Fruit fly (Drosophila melanogaster) whole organism, prepupa: ENCODE results near the gene Spn85F.

ENCODE experiments used
- Blimp-1 ChIP-seq: fragments of 200-800 bp; sonication (Bioruptor generic); optimal IDR thresholded peaks from 3 replicates; lab custom pipeline; 2017; ENCODE audit warnings: missing biosample characterization, missing genetic modification characterization, mild to moderate bottlenecking, moderate library complexity, missing genetic modification reagents
- CG10631 ChIP-seq: fragments of 200-800 bp; sonication (Bioruptor generic); optimal IDR thresholded peaks from 2 replicates; lab custom pipeline; 2016; ENCODE audit warnings: missing biosample characterization, missing genetic modification characterization
- CG11294 ChIP-seq: fragments of 200-800 bp; sonication (Bioruptor generic); IDR thresholded peaks from 2 replicates; pipeline ENCODE4 v1.3.6; 2022; ENCODE audit warnings: missing biosample characterization, missing genetic modification characterization
- CG11762 ChIP-seq: fragments of 200-800 bp; sonication (Bioruptor generic); optimal IDR thresholded peaks from 3 replicates; lab custom pipeline; 2016; ENCODE audit warnings: missing biosample characterization, missing genetic modification characterization; ENCODE audit not compliant: insufficient read depth
- CG11902 ChIP-seq: fragments of 200-800 bp; sonication (Bioruptor generic); optimal IDR thresholded peaks from 3 replicates; lab custom pipeline; 2016; ENCODE audit warnings: missing biosample characterization, missing genetic modification characterization
- CG15336 ChIP-seq: fragments of 200-800 bp; sonication (Bioruptor generic); IDR thresholded peaks from 2 replicates; pipeline ENCODE4 v1.3.6; 2022; ENCODE audit warnings: missing biosample characterization, missing genetic modification characterization
- CG1621 ChIP-seq: fragments of 200-800 bp; sonication (Bioruptor generic); optimal IDR thresholded peaks from 3 replicates; lab custom pipeline; 2018; ENCODE audit warnings: missing biosample characterization, mild to moderate bottlenecking, missing genetic modification characterization
- CG16779 ChIP-seq: fragments of 200-800 bp; sonication (Bioruptor generic); optimal IDR thresholded peaks from 3 replicates; lab custom pipeline; 2017; ENCODE audit warnings: missing biosample characterization, mild to moderate bottlenecking, missing genetic modification characterization
- CG3032 ChIP-seq: fragments of 200-800 bp; optimal IDR thresholded peaks from 2 replicates; lab custom pipeline; 2019; ENCODE audit warnings: missing biosample characterization, mild to moderate bottlenecking, missing genetic modification characterization, moderate library complexity
- CG31627 ChIP-seq: fragments of 200-800 bp; sonication (Bioruptor generic); optimal IDR thresholded peaks from 3 replicates; lab custom pipeline; 2016; ENCODE audit warnings: missing biosample characterization, missing genetic modification characterization
- CG32006 ChIP-seq: fragments of 200-800 bp; sonication (Bioruptor generic); optimal IDR thresholded peaks from 3 replicates; lab custom pipeline; 2017; ENCODE audit warnings: missing biosample characterization, mild to moderate bottlenecking, missing genetic modification characterization
- CG34406 ChIP-seq: fragments of 200-800 bp; sonication (Bioruptor generic); optimal IDR thresholded peaks from 3 replicates; lab custom pipeline; 2016; ENCODE audit warnings: missing biosample characterization, missing genetic modification characterization
- CG3919 ChIP-seq: fragments of 200-800 bp; sonication (Bioruptor generic); optimal IDR thresholded peaks from 3 replicates; lab custom pipeline; 2016; ENCODE audit warnings: missing biosample characterization, missing genetic modification characterization
- CG6163 ChIP-seq: fragments of 200-800 bp; sonication (Bioruptor generic); IDR thresholded peaks from 3 replicates; pipeline ENCODE4 v1.3.6; 2022; ENCODE audit warnings: missing biosample characterization, missing genetic modification characterization
- CG6792 ChIP-seq: fragments of 200-800 bp; sonication (Bioruptor generic); optimal IDR thresholded peaks from 3 replicates; lab custom pipeline; 2016; ENCODE audit warnings: missing biosample characterization, missing genetic modification characterization
- CG6808 ChIP-seq: fragments of 200-800 bp; sonication (Bioruptor generic); optimal IDR thresholded peaks from 3 replicates; lab custom pipeline; 2017; ENCODE audit warnings: missing biosample characterization, missing genetic modification characterization, mild to moderate bottlenecking, moderate library complexity, missing genetic modification reagents
- CG6854 ChIP-seq: fragments of 200-800 bp; sonication (Bioruptor generic); optimal IDR thresholded peaks from 2 replicates; lab custom pipeline; 2017; ENCODE audit warnings: missing biosample characterization, mild to moderate bottlenecking, missing genetic modification characterization
- CG7368 ChIP-seq: fragments of 200-800 bp; sonication (Bioruptor generic); optimal IDR thresholded peaks from 3 replicates; lab custom pipeline; 2016; ENCODE audit warnings: missing biosample characterization, missing genetic modification characterization
- CG8119 ChIP-seq: fragments of 200-800 bp; sonication (Bioruptor generic); IDR thresholded peaks from 3 replicates; pipeline ENCODE4 v1.3.6; 2022; ENCODE audit warnings: missing biosample characterization, missing genetic modification characterization
- CG9139 ChIP-seq: fragments of 200-800 bp; sonication (Bioruptor generic); optimal IDR thresholded peaks from 3 replicates; lab custom pipeline; 2017; ENCODE audit warnings: missing biosample characterization, mild to moderate bottlenecking, missing genetic modification characterization
- Eip75B ChIP-seq: fragments of 200-800 bp; sonication (Bioruptor generic); optimal IDR thresholded peaks from 3 replicates; lab custom pipeline; 2016; ENCODE audit warnings: missing biosample characterization, missing genetic modification characterization
- Eip78C ChIP-seq: fragments of 200-800 bp; sonication (Bioruptor generic); peaks from one replicate; lab custom pipeline; 2016; ENCODE audit warnings: missing biosample characterization, missing genetic modification characterization
- Eip93F ChIP-seq: fragments of 200-800 bp; sonication (Bioruptor generic); optimal IDR thresholded peaks from 2 replicates; lab custom pipeline; 2016; ENCODE audit warnings: missing biosample characterization, mild to moderate bottlenecking, missing genetic modification characterization
- Ets21C ChIP-seq: fragments of 200-800 bp; sonication (Bioruptor generic); optimal IDR thresholded peaks from 3 replicates; lab custom pipeline; 2016; ENCODE audit warnings: missing biosample characterization, missing genetic modification characterization
- Ets96B ChIP-seq: fragments of 200-800 bp; optimal IDR thresholded peaks from 2 replicates; lab custom pipeline; 2019; ENCODE audit warnings: missing biosample characterization, mild to moderate bottlenecking, missing genetic modification characterization, moderate library complexity
- Gug ChIP-seq: fragments of 200-800 bp; sonication (Bioruptor generic); IDR thresholded peaks from 2 replicates; pipeline ENCODE4 v1.3.6; 2022; ENCODE audit warnings: missing biosample characterization, missing genetic modification characterization
- Hr38 ChIP-seq: sonication (Bioruptor generic); optimal IDR thresholded peaks from 2 replicates; lab custom pipeline; 2016; ENCODE audit warnings: missing biosample characterization, missing genetic modification characterization
- Hr39 ChIP-seq: fragments of 200-800 bp; sonication (Bioruptor generic); optimal IDR thresholded peaks from 2 replicates; lab custom pipeline; 2016; ENCODE audit warnings: missing biosample characterization, missing genetic modification characterization
- Hr4 ChIP-seq: fragments of 200-800 bp; sonication (Bioruptor generic); optimal IDR thresholded peaks from 3 replicates; lab custom pipeline; 2016; ENCODE audit warnings: missing biosample characterization, missing genetic modification characterization
- Lpt ChIP-seq: fragments of 200-800 bp; sonication (Bioruptor generic); optimal IDR thresholded peaks from 3 replicates; lab custom pipeline; 2016; ENCODE audit warnings: missing biosample characterization, missing genetic modification characterization
- OdsH ChIP-seq: fragments of 200-800 bp; sonication (Bioruptor generic); optimal IDR thresholded peaks from 3 replicates; lab custom pipeline; 2016; ENCODE audit warnings: missing biosample characterization, missing genetic modification characterization
- Smox ChIP-seq: fragments of 200-800 bp; sonication (Bioruptor generic); optimal IDR thresholded peaks from 3 replicates; lab custom pipeline; 2016; ENCODE audit warnings: missing biosample characterization, missing genetic modification characterization
- Sox102F ChIP-seq: fragments of 200-800 bp; sonication (Bioruptor generic); optimal IDR thresholded peaks from 2 replicates; lab custom pipeline; 2016; ENCODE audit warnings: missing biosample characterization, mild to moderate bottlenecking, missing genetic modification characterization
- Sox14 ChIP-seq: fragments of 200-800 bp; sonication (Bioruptor generic); optimal IDR thresholded peaks from 3 replicates; lab custom pipeline; 2016; ENCODE audit warnings: missing biosample characterization, missing genetic modification characterization
- achi ChIP-seq: fragments of 200-800 bp; sonication (Bioruptor generic); optimal IDR thresholded peaks from 3 replicates; lab custom pipeline; 2016; ENCODE audit warnings: missing biosample characterization, missing genetic modification characterization
- acj6 ChIP-seq: fragments of 200-800 bp; sonication (Bioruptor generic); optimal IDR thresholded peaks from 3 replicates; lab custom pipeline; 2016; ENCODE audit warnings: missing biosample characterization, missing genetic modification characterization
- cyc ChIP-seq: fragments of 200-800 bp; sonication (Bioruptor generic); optimal IDR thresholded peaks from 3 replicates; lab custom pipeline; 2016; ENCODE audit warnings: missing biosample characterization, missing genetic modification characterization
- dsx ChIP-seq: fragments of 200-800 bp; optimal IDR thresholded peaks from 3 replicates; lab custom pipeline; 2019; ENCODE audit warnings: missing biosample characterization, mild to moderate bottlenecking, missing genetic modification characterization, moderate library complexity; ENCODE audit not compliant: poor library complexity, severe bottlenecking
- eg ChIP-seq: fragments of 200-800 bp; sonication (Bioruptor generic); IDR thresholded peaks from 3 replicates; pipeline ENCODE4 v1.3.6; 2022; ENCODE audit warnings: missing biosample characterization, missing genetic modification characterization
- esn ChIP-seq: fragments of 200-800 bp; sonication (Bioruptor generic); optimal IDR thresholded peaks from 2 replicates; lab custom pipeline; 2016; ENCODE audit warnings: missing biosample characterization, mild to moderate bottlenecking, missing genetic modification characterization, moderate library complexity
- fd59A ChIP-seq: fragments of 200-800 bp; sonication (Bioruptor generic); optimal IDR thresholded peaks from 2 replicates; lab custom pipeline; 2017; ENCODE audit warnings: missing biosample characterization, mild to moderate bottlenecking, missing genetic modification characterization, missing genetic modification reagents
- fd85E ChIP-seq: fragments of 200-800 bp; sonication (Bioruptor generic); optimal IDR thresholded peaks from 3 replicates; lab custom pipeline; 2016; ENCODE audit warnings: missing biosample characterization, missing genetic modification characterization
- fkh ChIP-seq: fragments of 200-800 bp; sonication (Bioruptor generic); optimal IDR thresholded peaks from 3 replicates; lab custom pipeline; 2017; ENCODE audit warnings: missing biosample characterization, mild to moderate bottlenecking, missing genetic modification characterization, moderate library complexity
- lz ChIP-seq: fragments of 200-800 bp; sonication (Bioruptor generic); optimal IDR thresholded peaks from 3 replicates; lab custom pipeline; 2016; ENCODE audit warnings: missing biosample characterization, missing genetic modification characterization
- net ChIP-seq: fragments of 200-800 bp; sonication (Bioruptor generic); optimal IDR thresholded peaks from 3 replicates; lab custom pipeline; 2016; ENCODE audit warnings: missing biosample characterization, missing genetic modification characterization
- pdm3 ChIP-seq: fragments of 200-800 bp; sonication (Bioruptor generic); optimal IDR thresholded peaks from 3 replicates; lab custom pipeline; 2016; ENCODE audit warnings: missing biosample characterization, missing genetic modification characterization
- salr ChIP-seq, 2 experiments: fragments of 200-800 bp; sonication (Bioruptor generic); optimal IDR thresholded peaks; 3 replicates each; lab custom pipeline; 2016 to 2018; ENCODE audit warnings: missing biosample characterization in 2 of 2, missing genetic modification characterization in 2 of 2, mild to moderate bottlenecking in 1 of 2
- ss ChIP-seq, 2 experiments: fragments of 200-800 bp; sonication (Bioruptor generic); optimal IDR thresholded peaks; 2 replicates in 1 of 2; 3 replicates in 1 of 2; lab custom pipeline; 2017 to 2018; ENCODE audit warnings: mild to moderate bottlenecking in 2 of 2, missing biosample characterization in 2 of 2, missing genetic modification characterization in 2 of 2, moderate library complexity in 1 of 2
- svp ChIP-seq: fragments of 200-800 bp; sonication (Bioruptor generic); peaks from one replicate; lab custom pipeline; 2016; ENCODE audit warnings: missing biosample characterization, missing genetic modification characterization
- topi ChIP-seq: fragments of 200-800 bp; sonication (Bioruptor generic); optimal IDR thresholded peaks from 3 replicates; lab custom pipeline; 2016; ENCODE audit warnings: missing biosample characterization, missing genetic modification characterization

Spn85F gene

dm6 chr3R:9996689-9997213 is at the start of gene Spn85F, which contains the start of gene Gr85a:
Spn85F (plus strand) TSS chr3R:9997163.
Gr85a (minus strand) TSS chr3R:9996789.
- no peak for TF ChIP-seq CG7368 (GFP tag; lab: Kevin White, UChicago)
- no peak for TF ChIP-seq Sox14 (GFP tag; lab: Kevin White, UChicago)
- no peak for TF ChIP-seq CG16779 (tag; lab: Kevin White, UChicago)
- TF ChIP-seq CG11902 = no peak
- no peak for TF ChIP-seq Hr4 (GFP tag; lab: Kevin White, UChicago)
- no peak for TF ChIP-seq net (GFP tag; lab: Kevin White, UChicago)
- no peak for TF ChIP-seq Eip93F (GFP tag; lab: Kevin White, UChicago)

dm6 chr3R:9949903-9950302 is 47.1 kb upstream of the Spn85F start:
- TF ChIP-seq fkh = no peak
- peak; percentile 10 for TF ChIP-seq CG3032
- peak; percentile 37 for TF ChIP-seq Lpt (GFP tag; lab: Kevin White, UChicago)
- peak; percentile 29; the same call in 1 of the 2 replicates for TF ChIP-seq CG11294 (GFP tag; lab: Robert Waterston, UW)
- peak; percentile 46 for TF ChIP-seq CG3919 (GFP tag; lab: Kevin White, UChicago)
- no peak for TF ChIP-seq dsx (GFP tag; lab: Kevin White, UChicago)
- TF ChIP-seq topi = peak; percentile 20
- TF ChIP-seq CG6163 (GFP tag; lab: Robert Waterston, UW) = peak; percentile 70
- TF ChIP-seq ss (GFP tag; optimal IDR thresholded peaks at IDR 0.05; lab: Kevin White, UChicago) = peak in 1 of 2 experiments; percentile 40
- TF ChIP-seq Sox102F (GFP tag; lab: Kevin White, UChicago) = no peak
- no peak for TF ChIP-seq OdsH (GFP tag; lab: Kevin White, UChicago)
- TF ChIP-seq Hr38 (GFP tag; lab: Kevin White, UChicago) = no peak
- TF ChIP-seq CG6854 (GFP tag; lab: Kevin White, UChicago) = peak; percentile 51
- TF ChIP-seq CG15336 = 0 out of 2 replicates have a peak, but pooled peaks have one; percentile 29
- no peak for TF ChIP-seq Ets21C (GFP tag; lab: Kevin White, UChicago)
- TF ChIP-seq achi = no peak
- no peak for TF ChIP-seq Smox
- peak; percentile 19 for TF ChIP-seq CG6808 (GFP tag; lab: Kevin White, UChicago)
- no peak for TF ChIP-seq CG32006
- no peak for TF ChIP-seq cyc (GFP tag; lab: Kevin White, UChicago)
- TF ChIP-seq CG11902 = no peak
- peak; percentile 32 for TF ChIP-seq Eip75B (GFP tag; lab: Kevin White, UChicago)
- TF ChIP-seq fd59A (GFP tag; lab: Kevin White, UChicago) = no peak
- TF ChIP-seq salr (GFP tag; optimal IDR thresholded peaks at IDR 0.05; lab: Kevin White, UChicago) = no peak
- no peak for TF ChIP-seq CG31627
- no peak for TF ChIP-seq Gug
- TF ChIP-seq CG10631 (GFP tag; lab: Kevin White, UChicago) = no peak
- peak; percentile 41 for TF ChIP-seq CG16779 (tag; lab: Kevin White, UChicago)
- 0 out of 3 replicates have a peak, but pooled peaks have one; percentile 35 for TF ChIP-seq CG8119 (GFP tag; lab: Robert Waterston, UW)
- no peak for TF ChIP-seq acj6 (GFP tag; lab: Kevin White, UChicago)
- peak; percentile 26 for TF ChIP-seq esn
- TF ChIP-seq svp (GFP tag; lab: Kevin White, UChicago) = peak; percentile 58
- TF ChIP-seq Ets96B (tag; lab: Kevin White, UChicago) = no peak
- TF ChIP-seq eg (GFP tag; lab: Robert Waterston, UW) = peak; percentile 64
- no peak for TF ChIP-seq pdm3 (GFP tag; lab: Kevin White, UChicago)
- no peak for TF ChIP-seq CG9139 (GFP tag; lab: Kevin White, UChicago)
- TF ChIP-seq CG34406 = no peak
- TF ChIP-seq Eip78C (GFP tag; lab: Kevin White, UChicago) = peak; percentile 83
- TF ChIP-seq lz = no peak
- TF ChIP-seq Hr39 = no peak
- no peak for TF ChIP-seq Blimp-1 (GFP tag; lab: Kevin White, UChicago)
- no peak for TF ChIP-seq CG1621
- peak; percentile 24 for TF ChIP-seq CG7368 (GFP tag; lab: Kevin White, UChicago)
- no peak for TF ChIP-seq fd85E
- no peak for TF ChIP-seq CG11762 (GFP tag; lab: Kevin White, UChicago)
- TF ChIP-seq CG6792 (GFP tag; lab: Kevin White, UChicago) = no peak
